Fruit fly (Drosophila melanogaster) Kc167 (cell line): ENCODE measurements around the gene dtr.

Experiments
- Myc ChIP-seq: fragments of >200 bp; optimal IDR thresholded peaks from 2 replicates; lab custom pipeline; 2017; ENCODE audit warnings: missing external identifiers
- Sin3A ChIP-seq: fragments of >200 bp; optimal IDR thresholded peaks from 2 replicates; lab custom pipeline; 2018; ENCODE audit warnings: missing external identifiers
- h ChIP-seq: fragments of >200 bp; optimal IDR thresholded peaks from 3 replicates; lab custom pipeline; 2018; ENCODE audit warnings: missing external identifiers
- insv ChIP-seq: fragments of >200 bp; optimal IDR thresholded peaks from 3 replicates; lab custom pipeline; 2018; ENCODE audit warnings: missing external identifiers
- psq ChIP-seq: fragments of >200 bp; optimal IDR thresholded peaks from 2 replicates; lab custom pipeline; 2017; ENCODE audit warnings: missing external identifiers
- ttk ChIP-seq: sonication (Bioruptor generic); optimal IDR thresholded peaks from 2 replicates; lab custom pipeline; 2017; ENCODE audit warnings: missing external identifiers

dtr gene

dm6 chr2L:21360916-21361315, at the start of gene dtr:
Gene dtr, plus strand, starts transcription at chr2L:21361216.
- TF ChIP-seq Sin3A (no peak), psq (lab: Kevin White, UChicago) (no peak), Myc (lab: Kevin White, UChicago) (no peak), h (lab: Kevin White, UChicago) (no peak), insv (lab: Kevin White, UChicago) (no peak), ttk (no peak)

- TF ChIP-seq insv (lab: Kevin White, UChicago) (no peak), Myc (lab: Kevin White, UChicago) (no peak), psq (lab: Kevin White, UChicago) (no peak), h (lab: Kevin White, UChicago) (no peak), Sin3A (no peak), ttk (no peak)
Observed at dm6 chr2L:21312831-21313437, 48.1 kb upstream of the dtr start.

dm6 chr2L:21313909-21314400, 47.1 kb upstream of the dtr start, which contains the start of gene CG46314:
Gene CG46314, plus strand, starts transcription at chr2L:21314360.
- TF ChIP-seq ttk: no peak
- TF ChIP-seq psq (lab: Kevin White, UChicago): no peak
- no peak for TF ChIP-seq h (lab: Kevin White, UChicago)
- no peak for TF ChIP-seq Sin3A
- TF ChIP-seq insv (lab: Kevin White, UChicago): no peak
- TF ChIP-seq Myc (lab: Kevin White, UChicago): no peak

- TF ChIP-seq h (lab: Kevin White, UChicago) (no peak), ttk (no peak), Myc (lab: Kevin White, UChicago) (no peak), insv (lab: Kevin White, UChicago) (no peak), Sin3A (no peak), psq (lab: Kevin White, UChicago) (no peak)
Observed at dm6 chr2L:21316716-21317115, 44.3 kb upstream of the dtr start.

dm6 chr2L:21322161-21322560, 38.9 kb upstream of the dtr start:
- TF ChIP-seq Myc (lab: Kevin White, UChicago) (no peak), ttk (no peak), insv (lab: Kevin White, UChicago) (no peak), Sin3A (no peak), h (lab: Kevin White, UChicago) (no peak), psq (lab: Kevin White, UChicago) (no peak)

dm6 chr2L:21324438-21324890, 36.6 kb upstream of the dtr start:
- TF ChIP-seq insv (lab: Kevin White, UChicago) (no peak), ttk (no peak), Sin3A (no peak), Myc (lab: Kevin White, UChicago) (no peak), psq (lab: Kevin White, UChicago) (no peak), h (lab: Kevin White, UChicago) (no peak)

dm6 chr2L:21329353-21329752, 31.7 kb upstream of the dtr start:
- no peak for TF ChIP-seq ttk
- no peak for TF ChIP-seq psq (lab: Kevin White, UChicago)
- no peak for TF ChIP-seq insv (lab: Kevin White, UChicago)
- TF ChIP-seq h (lab: Kevin White, UChicago): no peak
- TF ChIP-seq Myc (lab: Kevin White, UChicago): no peak
- TF ChIP-seq Sin3A: no peak

dm6 chr2L:21330823-21331222, 30.2 kb upstream of the dtr start:
- no peak for TF ChIP-seq h (lab: Kevin White, UChicago)
- no peak for TF ChIP-seq psq (lab: Kevin White, UChicago)
- TF ChIP-seq insv (lab: Kevin White, UChicago): no peak
- no peak for TF ChIP-seq Sin3A

dm6 chr2L:21331502-21331901, 29.5 kb upstream of the dtr start, which contains the start of gene dimm:
Gene dimm, plus strand, starts transcription at chr2L:21331756.
- TF ChIP-seq insv (lab: Kevin White, UChicago) (no peak), Myc (lab: Kevin White, UChicago) (no peak), h (lab: Kevin White, UChicago) (no peak), psq (lab: Kevin White, UChicago) (no peak), ttk (no peak), Sin3A (no peak)

- no peak for TF ChIP-seq h (lab: Kevin White, UChicago)
- TF ChIP-seq psq (lab: Kevin White, UChicago): no peak
- no peak for TF ChIP-seq ttk
- TF ChIP-seq Sin3A: no peak
- TF ChIP-seq Myc (lab: Kevin White, UChicago): no peak
- no peak for TF ChIP-seq insv (lab: Kevin White, UChicago)
Observed at dm6 chr2L:21341706-21342105, 19.3 kb upstream of the dtr start.

- TF ChIP-seq h (lab: Kevin White, UChicago) (no peak), Myc (lab: Kevin White, UChicago) (no peak), Sin3A (no peak), insv (lab: Kevin White, UChicago) (no peak), psq (lab: Kevin White, UChicago) (no peak), ttk (no peak)
Observed at dm6 chr2L:21344203-21344753, 16.7 kb upstream of the dtr start, which contains the start of gene Tsp39D. Gene Tsp39D, plus strand, starts transcription at chr2L:21344607.

- TF ChIP-seq Sin3A (no peak), ttk (no peak), h (lab: Kevin White, UChicago) (no peak), Myc (lab: Kevin White, UChicago) (no peak), psq (lab: Kevin White, UChicago) (no peak), insv (lab: Kevin White, UChicago) (no peak)
Observed at dm6 chr2L:21367296-21367695, 6.3 kb downstream of the dtr start.
